Fruit fly (Drosophila melanogaster) whole organism, prepupa: ENCODE data around the gene pasi1.

Experiments used
- CG10631 ChIP-seq: fragments of 200-800 bp; sonication (Bioruptor generic); optimal IDR thresholded peaks from 2 replicates; lab custom pipeline; 2016; ENCODE audit warnings: missing biosample characterization, missing genetic modification characterization
- CG10669 ChIP-seq: fragments of 200-800 bp; sonication (Bioruptor generic); optimal IDR thresholded peaks from 3 replicates; lab custom pipeline; 2018; ENCODE audit warnings: missing biosample characterization, mild to moderate bottlenecking, missing genetic modification characterization, moderate library complexity
- CG11294 ChIP-seq: fragments of 200-800 bp; sonication (Bioruptor generic); IDR thresholded peaks from 2 replicates; pipeline ENCODE4 v1.3.6; 2022; ENCODE audit warnings: missing biosample characterization, missing genetic modification characterization
- CG11762 ChIP-seq: fragments of 200-800 bp; sonication (Bioruptor generic); optimal IDR thresholded peaks from 3 replicates; lab custom pipeline; 2016; ENCODE audit warnings: missing biosample characterization, missing genetic modification characterization; ENCODE audit not compliant: insufficient read depth
- CG15336 ChIP-seq: fragments of 200-800 bp; sonication (Bioruptor generic); IDR thresholded peaks from 2 replicates; pipeline ENCODE4 v1.3.6; 2022; ENCODE audit warnings: missing biosample characterization, missing genetic modification characterization
- CG1621 ChIP-seq: fragments of 200-800 bp; sonication (Bioruptor generic); optimal IDR thresholded peaks from 3 replicates; lab custom pipeline; 2018; ENCODE audit warnings: missing biosample characterization, mild to moderate bottlenecking, missing genetic modification characterization
- CG16779 ChIP-seq: fragments of 200-800 bp; sonication (Bioruptor generic); optimal IDR thresholded peaks from 3 replicates; lab custom pipeline; 2017; ENCODE audit warnings: missing biosample characterization, mild to moderate bottlenecking, missing genetic modification characterization
- CG31627 ChIP-seq: fragments of 200-800 bp; sonication (Bioruptor generic); optimal IDR thresholded peaks from 3 replicates; lab custom pipeline; 2016; ENCODE audit warnings: missing biosample characterization, missing genetic modification characterization
- CG32006 ChIP-seq: fragments of 200-800 bp; sonication (Bioruptor generic); optimal IDR thresholded peaks from 3 replicates; lab custom pipeline; 2017; ENCODE audit warnings: missing biosample characterization, mild to moderate bottlenecking, missing genetic modification characterization
- CG34406 ChIP-seq: fragments of 200-800 bp; sonication (Bioruptor generic); optimal IDR thresholded peaks from 3 replicates; lab custom pipeline; 2016; ENCODE audit warnings: missing biosample characterization, missing genetic modification characterization
- CG3919 ChIP-seq: fragments of 200-800 bp; sonication (Bioruptor generic); optimal IDR thresholded peaks from 3 replicates; lab custom pipeline; 2016; ENCODE audit warnings: missing biosample characterization, missing genetic modification characterization
- CG4318 ChIP-seq: fragments of 200-800 bp; sonication (Bioruptor generic); optimal IDR thresholded peaks from 3 replicates; lab custom pipeline; 2017; ENCODE audit warnings: missing biosample characterization, mild to moderate bottlenecking, missing genetic modification characterization
- CG6163 ChIP-seq: fragments of 200-800 bp; sonication (Bioruptor generic); IDR thresholded peaks from 3 replicates; pipeline ENCODE4 v1.3.6; 2022; ENCODE audit warnings: missing biosample characterization, missing genetic modification characterization
- CG6854 ChIP-seq: fragments of 200-800 bp; sonication (Bioruptor generic); optimal IDR thresholded peaks from 2 replicates; lab custom pipeline; 2017; ENCODE audit warnings: missing biosample characterization, mild to moderate bottlenecking, missing genetic modification characterization
- CG8119 ChIP-seq: fragments of 200-800 bp; sonication (Bioruptor generic); IDR thresholded peaks from 3 replicates; pipeline ENCODE4 v1.3.6; 2022; ENCODE audit warnings: missing biosample characterization, missing genetic modification characterization
- CG8319 ChIP-seq: fragments of 200-800 bp; sonication (Bioruptor generic); optimal IDR thresholded peaks from 3 replicates; lab custom pipeline; 2016; ENCODE audit warnings: missing biosample characterization, missing genetic modification characterization
- CG8632 ChIP-seq: fragments of 200-800 bp; sonication (Bioruptor generic); optimal IDR thresholded peaks from 3 replicates; lab custom pipeline; 2016; ENCODE audit warnings: missing biosample characterization, missing genetic modification characterization
- CG9139 ChIP-seq: fragments of 200-800 bp; sonication (Bioruptor generic); optimal IDR thresholded peaks from 3 replicates; lab custom pipeline; 2017; ENCODE audit warnings: missing biosample characterization, mild to moderate bottlenecking, missing genetic modification characterization
- Eip75B ChIP-seq: fragments of 200-800 bp; sonication (Bioruptor generic); optimal IDR thresholded peaks from 3 replicates; lab custom pipeline; 2016; ENCODE audit warnings: missing biosample characterization, missing genetic modification characterization
- Eip78C ChIP-seq: fragments of 200-800 bp; sonication (Bioruptor generic); peaks from one replicate; lab custom pipeline; 2016; ENCODE audit warnings: missing biosample characterization, missing genetic modification characterization
- Eip93F ChIP-seq: fragments of 200-800 bp; sonication (Bioruptor generic); optimal IDR thresholded peaks from 2 replicates; lab custom pipeline; 2016; ENCODE audit warnings: missing biosample characterization, mild to moderate bottlenecking, missing genetic modification characterization
- Ets21C ChIP-seq: fragments of 200-800 bp; sonication (Bioruptor generic); optimal IDR thresholded peaks from 3 replicates; lab custom pipeline; 2016; ENCODE audit warnings: missing biosample characterization, missing genetic modification characterization
- Ets96B ChIP-seq: fragments of 200-800 bp; optimal IDR thresholded peaks from 2 replicates; lab custom pipeline; 2019; ENCODE audit warnings: missing biosample characterization, mild to moderate bottlenecking, missing genetic modification characterization, moderate library complexity
- Gug ChIP-seq: fragments of 200-800 bp; sonication (Bioruptor generic); IDR thresholded peaks from 2 replicates; pipeline ENCODE4 v1.3.6; 2022; ENCODE audit warnings: missing biosample characterization, missing genetic modification characterization
- Hr38 ChIP-seq: sonication (Bioruptor generic); optimal IDR thresholded peaks from 2 replicates; lab custom pipeline; 2016; ENCODE audit warnings: missing biosample characterization, missing genetic modification characterization
- Hr39 ChIP-seq: fragments of 200-800 bp; sonication (Bioruptor generic); optimal IDR thresholded peaks from 2 replicates; lab custom pipeline; 2016; ENCODE audit warnings: missing biosample characterization, missing genetic modification characterization
- Hr4 ChIP-seq: fragments of 200-800 bp; sonication (Bioruptor generic); optimal IDR thresholded peaks from 3 replicates; lab custom pipeline; 2016; ENCODE audit warnings: missing biosample characterization, missing genetic modification characterization
- Lpt ChIP-seq: fragments of 200-800 bp; sonication (Bioruptor generic); optimal IDR thresholded peaks from 3 replicates; lab custom pipeline; 2016; ENCODE audit warnings: missing biosample characterization, missing genetic modification characterization
- Met ChIP-seq: fragments of 200-800 bp; sonication (Bioruptor generic); optimal IDR thresholded peaks from 3 replicates; lab custom pipeline; 2016; ENCODE audit warnings: missing biosample characterization, missing genetic modification characterization
- OdsH ChIP-seq: fragments of 200-800 bp; sonication (Bioruptor generic); optimal IDR thresholded peaks from 3 replicates; lab custom pipeline; 2016; ENCODE audit warnings: missing biosample characterization, missing genetic modification characterization
- Smox ChIP-seq: fragments of 200-800 bp; sonication (Bioruptor generic); optimal IDR thresholded peaks from 3 replicates; lab custom pipeline; 2016; ENCODE audit warnings: missing biosample characterization, missing genetic modification characterization
- Sox102F ChIP-seq: fragments of 200-800 bp; sonication (Bioruptor generic); optimal IDR thresholded peaks from 2 replicates; lab custom pipeline; 2016; ENCODE audit warnings: missing biosample characterization, mild to moderate bottlenecking, missing genetic modification characterization
- Sox14 ChIP-seq: fragments of 200-800 bp; sonication (Bioruptor generic); optimal IDR thresholded peaks from 3 replicates; lab custom pipeline; 2016; ENCODE audit warnings: missing biosample characterization, missing genetic modification characterization
- achi ChIP-seq: fragments of 200-800 bp; sonication (Bioruptor generic); optimal IDR thresholded peaks from 3 replicates; lab custom pipeline; 2016; ENCODE audit warnings: missing biosample characterization, missing genetic modification characterization
- acj6 ChIP-seq: fragments of 200-800 bp; sonication (Bioruptor generic); optimal IDR thresholded peaks from 3 replicates; lab custom pipeline; 2016; ENCODE audit warnings: missing biosample characterization, missing genetic modification characterization
- cyc ChIP-seq: fragments of 200-800 bp; sonication (Bioruptor generic); optimal IDR thresholded peaks from 3 replicates; lab custom pipeline; 2016; ENCODE audit warnings: missing biosample characterization, missing genetic modification characterization
- dac ChIP-seq: fragments of 200-800 bp; sonication (Bioruptor generic); optimal IDR thresholded peaks from 2 replicates; lab custom pipeline; 2017; ENCODE audit warnings: missing biosample characterization, mild to moderate bottlenecking, missing genetic modification characterization
- dsx ChIP-seq: fragments of 200-800 bp; optimal IDR thresholded peaks from 3 replicates; lab custom pipeline; 2019; ENCODE audit warnings: missing biosample characterization, mild to moderate bottlenecking, missing genetic modification characterization, moderate library complexity; ENCODE audit not compliant: poor library complexity, severe bottlenecking
- eg ChIP-seq: fragments of 200-800 bp; sonication (Bioruptor generic); IDR thresholded peaks from 3 replicates; pipeline ENCODE4 v1.3.6; 2022; ENCODE audit warnings: missing biosample characterization, missing genetic modification characterization
- fd85E ChIP-seq: fragments of 200-800 bp; sonication (Bioruptor generic); optimal IDR thresholded peaks from 3 replicates; lab custom pipeline; 2016; ENCODE audit warnings: missing biosample characterization, missing genetic modification characterization
- fkh ChIP-seq: fragments of 200-800 bp; sonication (Bioruptor generic); optimal IDR thresholded peaks from 3 replicates; lab custom pipeline; 2017; ENCODE audit warnings: missing biosample characterization, mild to moderate bottlenecking, missing genetic modification characterization, moderate library complexity
- lz ChIP-seq: fragments of 200-800 bp; sonication (Bioruptor generic); optimal IDR thresholded peaks from 3 replicates; lab custom pipeline; 2016; ENCODE audit warnings: missing biosample characterization, missing genetic modification characterization
- net ChIP-seq: fragments of 200-800 bp; sonication (Bioruptor generic); optimal IDR thresholded peaks from 3 replicates; lab custom pipeline; 2016; ENCODE audit warnings: missing biosample characterization, missing genetic modification characterization
- salr ChIP-seq, 2 experiments: fragments of 200-800 bp; sonication (Bioruptor generic); optimal IDR thresholded peaks; 3 replicates each; lab custom pipeline; 2016 to 2018; ENCODE audit warnings: missing biosample characterization in 2 of 2, missing genetic modification characterization in 2 of 2, mild to moderate bottlenecking in 1 of 2
- spab ChIP-seq: fragments of 200-800 bp; sonication (Bioruptor generic); optimal IDR thresholded peaks from 2 replicates; lab custom pipeline; 2017; ENCODE audit warnings: missing biosample characterization, mild to moderate bottlenecking, missing genetic modification characterization, missing genetic modification reagents
- ss ChIP-seq, 2 experiments: fragments of 200-800 bp; sonication (Bioruptor generic); optimal IDR thresholded peaks; 2 replicates in 1 of 2; 3 replicates in 1 of 2; lab custom pipeline; 2017 to 2018; ENCODE audit warnings: mild to moderate bottlenecking in 2 of 2, missing biosample characterization in 2 of 2, missing genetic modification characterization in 2 of 2, moderate library complexity in 1 of 2
- svp ChIP-seq: fragments of 200-800 bp; sonication (Bioruptor generic); peaks from one replicate; lab custom pipeline; 2016; ENCODE audit warnings: missing biosample characterization, missing genetic modification characterization
- topi ChIP-seq: fragments of 200-800 bp; sonication (Bioruptor generic); optimal IDR thresholded peaks from 3 replicates; lab custom pipeline; 2016; ENCODE audit warnings: missing biosample characterization, missing genetic modification characterization
- vri ChIP-seq: fragments of 200-800 bp; sonication (Bioruptor generic); optimal IDR thresholded peaks from 3 replicates; lab custom pipeline; 2016; ENCODE audit warnings: missing biosample characterization, mild to moderate bottlenecking, missing genetic modification characterization

The pasi1 gene

DNA sequence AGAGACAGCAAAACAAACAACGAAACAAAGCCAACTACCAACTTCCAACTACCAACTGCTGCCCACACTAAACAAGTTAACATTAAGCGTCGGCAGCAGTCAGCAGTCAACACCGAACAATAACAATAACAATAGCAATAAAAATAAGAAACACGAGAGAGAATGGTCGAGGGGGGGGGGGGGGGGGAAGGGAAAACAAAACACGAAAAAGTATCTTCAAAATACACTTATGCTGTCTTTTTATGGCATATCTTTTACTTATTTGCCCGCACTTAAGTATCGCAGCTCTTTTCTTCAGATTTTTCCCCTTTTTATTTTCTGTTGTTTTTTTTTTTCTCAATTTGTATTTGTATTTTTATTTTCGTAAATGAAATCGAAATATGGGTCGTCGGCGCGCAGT lies 1.6 kb upstream of the pasi1 start:
- TF ChIP-seq Hr4 (GFP tag; lab: Kevin White, UChicago) (no peak), acj6 (no peak), fkh (GFP tag; lab: Kevin White, UChicago) (no peak), Ets21C (GFP tag; lab: Kevin White, UChicago) (no peak), Smox (GFP tag; lab: Kevin White, UChicago) (no peak), Eip75B (no peak), ss (GFP tag; optimal IDR thresholded peaks at IDR 0.05; lab: Kevin White, UChicago) (no peak)

dm6 chr3R:17794335-17795074 lies 370 bp upstream of the pasi1 start, which contains the start of gene CG43102:
CG43102 (minus strand) TSS chr3R:17794490.
- TF ChIP-seq vri (peak; percentile 50), OdsH (GFP tag; lab: Kevin White, UChicago) (peak; percentile 73), Eip93F (GFP tag; lab: Kevin White, UChicago) (peak; percentile 27), CG1621 (tag; lab: Kevin White, UChicago) (peak; percentile 29), CG11762 (GFP tag; lab: Kevin White, UChicago) (peak; percentile 27), fd85E (no peak), Sox14 (peak; percentile 53), Hr38 (GFP tag; lab: Kevin White, UChicago) (no peak), CG31627 (GFP tag; lab: Kevin White, UChicago) (peak; percentile 42), Gug (0 out of 2 replicates have a peak, but pooled peaks have one; percentile 23), CG16779 (tag; lab: Kevin White, UChicago) (peak; percentile 11), dac (GFP tag; lab: Kevin White, UChicago) (peak; percentile 11), Hr39 (GFP tag; lab: Kevin White, UChicago) (peak; percentile 58), lz (GFP tag; lab: Kevin White, UChicago) (peak; percentile 50), topi (peak; percentile 50), CG15336 (peak; percentile 71), CG9139 (peak; percentile 7), CG8319 (GFP tag; lab: Kevin White, UChicago) (peak; percentile 36), CG32006 (GFP tag; lab: Kevin White, UChicago) (peak; percentile 64), Lpt (GFP tag; lab: Kevin White, UChicago) (peak; percentile 34), Hr4 (GFP tag; lab: Kevin White, UChicago) (peak; percentile 50), CG6163 (GFP tag; lab: Robert Waterston, UW) (peak; percentile 88), dsx (GFP tag; lab: Kevin White, UChicago) (peak; percentile 65), CG10631 (GFP tag; lab: Kevin White, UChicago) (peak; percentile 74), CG11294 (GFP tag; lab: Robert Waterston, UW) (peak; percentile 54), Met (GFP tag; lab: Kevin White, UChicago) (peak; percentile 69), Eip78C (GFP tag; lab: Kevin White, UChicago) (peak; percentile 92), eg (GFP tag; lab: Robert Waterston, UW) (peak; percentile 84), Ets96B (peak; percentile 60), CG8119 (GFP tag; lab: Robert Waterston, UW) (peak; percentile 69; the same call in 2 of the 3 replicates), CG8632 (GFP tag; lab: Kevin White, UChicago) (peak; percentile 68), CG34406 (peak; percentile 74), CG4318 (peak; percentile 45), fkh (GFP tag; lab: Kevin White, UChicago) (no peak), CG10669 (GFP tag; lab: Kevin White, UChicago) (peak; percentile 43), net (GFP tag; lab: Kevin White, UChicago) (peak; percentile 74), achi (GFP tag; lab: Kevin White, UChicago) (peak; percentile 64), Eip75B (peak; percentile 4), svp (GFP tag; lab: Kevin White, UChicago) (peak; percentile 74), spab (GFP tag; lab: Kevin White, UChicago) (peak; percentile 24), cyc (peak; percentile 22), CG6854 (GFP tag; lab: Kevin White, UChicago) (peak; percentile 58), salr (GFP tag; optimal IDR thresholded peaks at IDR 0.05; lab: Kevin White, UChicago) (peak in 1 of 2 experiments; percentile 50), Sox102F (peak; percentile 75), CG3919 (GFP tag; lab: Kevin White, UChicago) (peak; percentile 85)
